Fruit fly (Drosophila melanogaster): ENCODE measurements around the gene CG4045.

The CG4045 gene

DNA sequence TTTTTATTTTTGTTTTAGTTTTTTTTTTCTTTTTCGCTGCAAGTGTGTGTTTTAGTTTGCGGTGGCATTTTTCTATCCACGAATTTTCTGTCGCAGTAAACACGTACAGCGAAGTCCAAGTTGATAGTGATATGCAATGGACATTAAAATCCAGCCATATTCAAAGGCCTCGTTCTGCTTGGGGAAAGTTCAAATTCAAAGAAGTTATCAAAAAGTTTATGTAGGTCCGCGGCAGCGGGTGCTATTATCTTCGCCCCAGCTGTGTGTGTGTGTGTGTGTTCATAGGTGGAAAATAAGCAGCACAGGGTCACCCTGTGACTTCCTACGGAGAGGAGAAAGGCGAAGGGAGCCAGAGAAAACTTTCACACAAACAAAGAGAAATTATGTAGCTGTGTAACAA, 11.8 kb upstream of the CG4045 start (continued):
- no peak for TF ChIP-seq MTF-1 (GFP tag; optimal IDR thresholded peaks at IDR 0.05; ENCODE audit: borderline replicate concordance)
- no peak for TF ChIP-seq CG8281 (tag; optimal IDR thresholded peaks at IDR 0.05)
- peak; percentile 42 to 46 for TF ChIP-seq chif (GFP tag; optimal IDR thresholded peaks at IDR 0.05)
- peak; percentile 47 for TF ChIP-seq CG13424 (tag; optimal IDR thresholded peaks at IDR 0.05)
- TF ChIP-seq MBD-R2 (GFP tag; IDR thresholded peaks at IDR 0.05): no peak
- TF ChIP-seq CG1647 (GFP tag; optimal IDR thresholded peaks at IDR 0.05): no peak
- TF ChIP-seq sisA (GFP tag; IDR thresholded peaks at IDR 0.05): peak; percentile 65
- TF ChIP-seq CG3281 (GFP tag; optimal IDR thresholded peaks at IDR 0.05): no peak
- no peak for TF ChIP-seq Kr (GFP tag; optimal IDR thresholded peaks at IDR 0.05)
- TF ChIP-seq Six4 (GFP tag; optimal IDR thresholded peaks at IDR 0.05): peak; percentile 28
- TF ChIP-seq CG7271 (tag; optimal IDR thresholded peaks at IDR 0.05): no peak
- TF ChIP-seq disco-r (GFP tag; optimal IDR thresholded peaks at IDR 0.05): no peak
- TF ChIP-seq sima (GFP tag; optimal IDR thresholded peaks at IDR 0.05): no peak
- TF ChIP-seq Hsf (GFP tag; optimal IDR thresholded peaks at IDR 0.05): peak; percentile 48
- no peak for TF ChIP-seq HLH4C (GFP tag; IDR thresholded peaks at IDR 0.05; ENCODE audit: partially characterized antibody)
- TF ChIP-seq ranshi (GFP tag; IDR thresholded peaks at IDR 0.05): peak; percentile 57
- peak; percentile 89 for TF ChIP-seq Med (GFP tag)
- TF ChIP-seq Spps (tag; optimal IDR thresholded peaks at IDR 0.05): no peak
- TF ChIP-seq CG14860 (GFP tag; IDR thresholded peaks at IDR 0.05; ENCODE audit: partially characterized antibody): no peak
- TF ChIP-seq sqz (GFP tag; optimal IDR thresholded peaks at IDR 0.05): no peak
- peak; percentile 12 for TF ChIP-seq CG5180 (GFP tag; optimal IDR thresholded peaks at IDR 0.05)
- no peak for TF ChIP-seq Fer2 (tag; optimal IDR thresholded peaks at IDR 0.05)
- peak; percentile 53 for TF ChIP-seq phol (tag; optimal IDR thresholded peaks at IDR 0.05)
- no peak for TF ChIP-seq Doc2 (GFP tag; IDR thresholded peaks at IDR 0.05)
- no peak for TF ChIP-seq emc (GFP tag; optimal IDR thresholded peaks at IDR 0.05)
- no peak for TF ChIP-seq Dfd (GFP tag; optimal IDR thresholded peaks at IDR 0.05)
- peak; percentile 50 for TF ChIP-seq CG17385 (GFP tag; optimal IDR thresholded peaks at IDR 0.05)
- no peak for TF ChIP-seq CG17612 (GFP tag; IDR thresholded peaks at IDR 0.05)
- no peak for TF ChIP-seq hb (GFP tag; IDR thresholded peaks at IDR 0.05; ENCODE audit: partially characterized antibody)
- peak; percentile 32; the same call in 1 of the 3 replicates for TF ChIP-seq croc (GFP tag; conservative IDR thresholded peaks at IDR 0.05)
- peak; percentile 64; the same call in 2 of the 3 replicates for TF ChIP-seq gce (GFP tag; IDR thresholded peaks at IDR 0.05)
- TF ChIP-seq HHEX (GFP tag; optimal IDR thresholded peaks at IDR 0.05): peak; percentile 15
- TF ChIP-seq bcd (GFP tag; optimal IDR thresholded peaks at IDR 0.05): peak; percentile 29
- TF ChIP-seq CG2202 (tag; optimal IDR thresholded peaks at IDR 0.05): no peak
- TF ChIP-seq ewg (GFP tag; optimal IDR thresholded peaks at IDR 0.05): peak; percentile 55
- TF ChIP-seq Ets65A (GFP tag): peak; percentile 91
- TF ChIP-seq PHDP (tag; optimal IDR thresholded peaks at IDR 0.05): peak; percentile 54
- TF ChIP-seq bbx (GFP tag; IDR thresholded peaks at IDR 0.05; ENCODE audit: partially characterized antibody): no peak
- TF ChIP-seq cas (GFP tag; IDR thresholded peaks at IDR 0.05): no peak
- TF ChIP-seq E2f2 (GFP tag; IDR thresholded peaks at IDR 0.05): peak; percentile 43; the same call in 1 of the 2 replicates
- peak; percentile 61 for TF ChIP-seq CG12071 (GFP tag; optimal IDR thresholded peaks at IDR 0.05)
- TF ChIP-seq ro (GFP tag; IDR thresholded peaks at IDR 0.05): no peak
- TF ChIP-seq CG11247 (GFP tag; IDR thresholded peaks at IDR 0.05): peak; percentile 59
- TF ChIP-seq schlank (tag; optimal IDR thresholded peaks at IDR 0.05): peak; percentile 26
- peak; percentile 13 for TF ChIP-seq chn (GFP tag; optimal IDR thresholded peaks at IDR 0.05)
- no peak for TF ChIP-seq CG30020 (tag; optimal IDR thresholded peaks at IDR 0.05)
- TF ChIP-seq Dbx (GFP tag; IDR thresholded peaks at IDR 0.05): no peak
- 0 out of 2 replicates have a peak, but pooled peaks have one; percentile 45 for TF ChIP-seq dimm (GFP tag; IDR thresholded peaks at IDR 0.05)
- TF ChIP-seq CG31365 (tag; optimal IDR thresholded peaks at IDR 0.05): no peak
- TF ChIP-seq tin (GFP tag; optimal IDR thresholded peaks at IDR 0.05): peak; percentile 24
- TF ChIP-seq Sry-β (GFP tag; optimal IDR thresholded peaks at IDR 0.05): no peak

Measured in whole organism, embryonic.